Fruit fly (Drosophila melanogaster) whole organism, embryonic: ENCODE data around the gene CG6041.

ENCODE experiments used
- Abd-B ChIP-seq: fragments of 200-800 bp; sonication (Bioruptor generic); optimal IDR thresholded peaks from 2 replicates; lab custom pipeline; 2018; ENCODE audit warnings: missing biosample characterization, mild to moderate bottlenecking, missing genetic modification characterization, moderate library complexity
- Awh ChIP-seq: fragments of 200-800 bp; sonication (Bioruptor generic); IDR thresholded peaks from 2 replicates; pipeline ENCODE4, ENCODE4 v1.3.6; 2022; ENCODE audit warnings: missing biosample characterization, missing genetic modification characterization
- CG10321 ChIP-seq: fragments of 200-800 bp; sonication (Bioruptor generic); IDR thresholded peaks from 2 replicates; pipeline ENCODE4 v1.3.6; 2022; ENCODE audit warnings: missing biosample characterization, missing genetic modification characterization
- CG10979 ChIP-seq: fragments of 200-800 bp; sonication (Bioruptor generic); optimal IDR thresholded peaks from 2 replicates; lab custom pipeline; 2018; ENCODE audit warnings: missing biosample characterization, mild to moderate bottlenecking, missing genetic modification characterization, moderate library complexity
- CG11093 ChIP-seq: fragments of 200-800 bp; sonication (Bioruptor generic); IDR thresholded peaks from 3 replicates; pipeline ENCODE4 v1.3.6; 2022; ENCODE audit warnings: missing biosample characterization, missing genetic modification characterization
- CG11398 ChIP-seq: fragments of 200-800 bp; sonication (Bioruptor generic); optimal IDR thresholded peaks from 2 replicates; lab custom pipeline; 2016; ENCODE audit warnings: missing biosample characterization, missing genetic modification characterization
- CG11560 ChIP-seq: fragments of 200-800 bp; sonication (Bioruptor generic); IDR thresholded peaks from 3 replicates; pipeline ENCODE4 v1.3.6; 2022; ENCODE audit warnings: missing biosample characterization, missing genetic modification characterization
- CG1233 ChIP-seq: fragments of 200-800 bp; sonication (Bioruptor generic); optimal IDR thresholded peaks from 4 replicates; lab custom pipeline; 2018; ENCODE audit warnings: missing biosample characterization, mild to moderate bottlenecking, missing genetic modification characterization
- CG15011 ChIP-seq: fragments of 200-800 bp; sonication (Bioruptor generic); optimal IDR thresholded peaks from 3 replicates; lab custom pipeline; 2018; ENCODE audit warnings: missing biosample characterization, mild to moderate bottlenecking, missing genetic modification characterization
- CG2875 ChIP-seq: fragments of 200-800 bp; sonication (Bioruptor generic); optimal IDR thresholded peaks from 2 replicates; lab custom pipeline; 2017; ENCODE audit warnings: missing biosample characterization, mild to moderate bottlenecking, missing genetic modification characterization, missing genetic modification reagents
- CG31441 ChIP-seq: fragments of 200-800 bp; sonication (Bioruptor generic); IDR thresholded peaks from 2 replicates; pipeline ENCODE4 v1.3.6; 2022; ENCODE audit warnings: missing biosample characterization, missing genetic modification characterization
- CG43689 ChIP-seq: fragments of 200-800 bp; sonication (Bioruptor generic); IDR thresholded peaks from 2 replicates; pipeline ENCODE4 v1.3.6; 2022; ENCODE audit warnings: missing biosample characterization, missing genetic modification characterization
- CG6175 ChIP-seq: fragments of 200-800 bp; sonication (Bioruptor generic); IDR thresholded peaks from 3 replicates; pipeline ENCODE4 v1.3.6; 2022; ENCODE audit warnings: missing biosample characterization, missing genetic modification characterization
- CG6683 ChIP-seq: fragments of 200-800 bp; sonication (Bioruptor generic); optimal IDR thresholded peaks from 2 replicates; lab custom pipeline; 2017; ENCODE audit warnings: missing biosample characterization, mild to moderate bottlenecking, missing genetic modification characterization, missing genetic modification reagents
- CG7963 ChIP-seq: fragments of 200-800 bp; sonication (Bioruptor generic); IDR thresholded peaks from 3 replicates; pipeline ENCODE4 v1.3.6; 2022; ENCODE audit warnings: missing biosample characterization, missing genetic modification characterization; ENCODE audit not compliant: partially characterized antibody
- CG8290 ChIP-seq, 3 experiments: fragments of 200-800 bp; sonication (Bioruptor generic); optimal IDR thresholded peaks; 2 replicates each; lab custom pipeline; 2016 to 2019; ENCODE audit warnings: missing biosample characterization in 3 of 3, missing genetic modification characterization in 3 of 3, mild to moderate bottlenecking in 2 of 3, moderate library complexity in 1 of 3
- CHES-1-like ChIP-seq: fragments of 200-800 bp; sonication (Bioruptor generic); optimal IDR thresholded peaks from 2 replicates; lab custom pipeline; 2016; ENCODE audit warnings: missing biosample characterization, missing genetic modification characterization
- Gug ChIP-seq: fragments of 200-800 bp; sonication (Bioruptor generic); IDR thresholded peaks from 4 replicates; pipeline ENCODE4 v1.3.6; 2022; ENCODE audit warnings: missing biosample characterization, missing genetic modification characterization
- Hsf ChIP-seq: fragments of 200-800 bp; sonication (Bioruptor generic); optimal IDR thresholded peaks from 3 replicates; lab custom pipeline; 2016; ENCODE audit warnings: missing biosample characterization, missing genetic modification characterization
- Max ChIP-seq: fragments of 200-800 bp; sonication (Bioruptor generic); optimal IDR thresholded peaks from 2 replicates; lab custom pipeline; 2016; ENCODE audit warnings: missing biosample characterization, mild to moderate bottlenecking, missing genetic modification characterization
- Rfx ChIP-seq: fragments of 200-800 bp; sonication (Bioruptor generic); IDR thresholded peaks from 2 replicates; pipeline ENCODE4 v1.3.6; 2022; ENCODE audit warnings: missing biosample characterization, missing genetic modification characterization
- Taf1 ChIP-seq: fragments of 200-800 bp; sonication (Bioruptor generic); IDR thresholded peaks from 2 replicates; pipeline ENCODE4 v1.3.6; 2022; ENCODE audit warnings: missing biosample characterization, missing genetic modification characterization
- Usf ChIP-seq: fragments of 200-800 bp; sonication (Bioruptor generic); optimal IDR thresholded peaks from 2 replicates; lab custom pipeline; 2017; ENCODE audit warnings: missing genotype, missing biosample characterization, missing genetic modification characterization
- Vsx1 ChIP-seq: fragments of 200-800 bp; sonication (Bioruptor generic); optimal IDR thresholded peaks from 2 replicates; lab custom pipeline; 2017; ENCODE audit warnings: missing biosample characterization, mild to moderate bottlenecking, missing genetic modification characterization, missing genetic modification reagents
- YL-1 ChIP-seq: fragments of 200-800 bp; sonication (Bioruptor generic); optimal IDR thresholded peaks from 3 replicates; lab custom pipeline; 2017; ENCODE audit warnings: missing biosample characterization, mild to moderate bottlenecking, missing genetic modification characterization
- btn ChIP-seq: fragments of 200-800 bp; sonication (Bioruptor generic); optimal IDR thresholded peaks from 2 replicates; lab custom pipeline; 2016; ENCODE audit warnings: missing biosample characterization, missing genetic modification characterization
- cas ChIP-seq: fragments of 200-800 bp; sonication (Bioruptor generic); IDR thresholded peaks from 2 replicates; pipeline ENCODE4 v1.3.6; 2022; ENCODE audit warnings: missing biosample characterization, missing genetic modification characterization
- ewg ChIP-seq: fragments of 200-800 bp; sonication (Bioruptor generic); optimal IDR thresholded peaks from 3 replicates; lab custom pipeline; 2017; ENCODE audit warnings: mild to moderate bottlenecking, missing biosample characterization, missing genetic modification reagents, missing genetic modification characterization
- gcm ChIP-seq: fragments of 200-800 bp; sonication (Bioruptor generic); optimal IDR thresholded peaks from 2 replicates; lab custom pipeline; 2019; ENCODE audit warnings: missing biosample characterization, mild to moderate bottlenecking, missing genetic modification characterization, moderate library complexity
- grn ChIP-seq: fragments of 200-800 bp; sonication (Bioruptor generic); optimal IDR thresholded peaks from 3 replicates; lab custom pipeline; 2017; ENCODE audit warnings: missing biosample characterization, missing genetic modification characterization
- gt ChIP-seq: fragments of 200-800 bp; sonication (Bioruptor generic); IDR thresholded peaks from 2 replicates; pipeline ENCODE4 v1.3.6; 2022; ENCODE audit warnings: missing biosample characterization, missing genetic modification characterization
- hth ChIP-seq: fragments of >200 bp; optimal IDR thresholded peaks from 2 replicates; lab custom pipeline; 2017; ENCODE audit warnings: inconsistent platforms
- lola ChIP-seq, 3 experiments: fragments of >200 bp in 2 of 3; fragments of 200-800 bp in 1 of 3; sonication (Bioruptor generic) in 1 of 3; optimal IDR thresholded peaks; 2 replicates each; lab custom pipeline; 2017 to 2019; ENCODE audit warnings: missing biosample characterization in 3 of 3, missing genetic modification characterization in 3 of 3, mild to moderate bottlenecking in 1 of 3, moderate library complexity in 1 of 3
- nerfin-2 ChIP-seq: fragments of 200-800 bp; sonication (Bioruptor generic); IDR thresholded peaks from 2 replicates; pipeline ENCODE4 v1.3.6; 2022; ENCODE audit warnings: missing biosample characterization, missing genetic modification characterization; ENCODE audit not compliant: partially characterized antibody
- nom ChIP-seq: fragments of 200-800 bp; sonication (Bioruptor generic); optimal IDR thresholded peaks from 2 replicates; lab custom pipeline; 2017; ENCODE audit warnings: missing biosample characterization, missing genetic modification characterization, mild to moderate bottlenecking, moderate library complexity, missing genetic modification reagents
- pan ChIP-seq, 4 experiments: fragments of >200 bp in 3 of 4; fragments of 200-800 bp in 1 of 4; sonication (Bioruptor generic) in 1 of 4; optimal IDR thresholded peaks in 3 of 4; IDR thresholded peaks in 1 of 4; 2 replicates each; pipeline versions ENCODE4 v1.3.6 to Lab custom; 2017 to 2022; ENCODE audit warnings: missing biosample characterization in 2 of 4, missing genetic modification characterization in 2 of 4, mixed read lengths in 1 of 4
- pfk ChIP-seq: fragments of 200-800 bp; sonication (Bioruptor generic); optimal IDR thresholded peaks from 2 replicates; lab custom pipeline; 2018; ENCODE audit warnings: missing biosample characterization, mild to moderate bottlenecking, missing genetic modification characterization, moderate library complexity
- pita ChIP-seq: fragments of 200-800 bp; sonication (Bioruptor generic); optimal IDR thresholded peaks from 2 replicates; lab custom pipeline; 2017; ENCODE audit warnings: missing biosample characterization, mild to moderate bottlenecking, missing genetic modification characterization
- ranshi ChIP-seq: fragments of 200-800 bp; sonication (Bioruptor generic); IDR thresholded peaks from 2 replicates; pipeline ENCODE4 v1.3.6; 2022; ENCODE audit warnings: missing biosample characterization, missing genetic modification characterization
- sc ChIP-seq, 3 experiments: fragments of >200 bp in 2 of 3; fragments of 200-800 bp in 1 of 3; sonication (Bioruptor generic) in 1 of 3; optimal IDR thresholded peaks; 2 replicates in 2 of 3; 3 replicates in 1 of 3; lab custom pipeline; 2017; ENCODE audit warnings: mild to moderate bottlenecking in 1 of 3, missing biosample characterization in 1 of 3, missing genetic modification characterization in 1 of 3, missing genetic modification reagents in 1 of 3
- sd ChIP-seq: fragments of 200-800 bp; sonication (Bioruptor generic); optimal IDR thresholded peaks from 3 replicates; lab custom pipeline; 2018; ENCODE audit warnings: missing biosample characterization, mild to moderate bottlenecking, missing genetic modification characterization, moderate library complexity
- sens-2 ChIP-seq: fragments of 200-800 bp; sonication (Bioruptor generic); IDR thresholded peaks from 2 replicates; pipeline ENCODE4 v1.3.6; 2022; ENCODE audit warnings: missing biosample characterization, missing genetic modification characterization
- sim ChIP-seq: fragments of 200-800 bp; sonication (Bioruptor generic); IDR thresholded peaks from 2 replicates; pipeline ENCODE4 v1.3.6; 2022; ENCODE audit warnings: missing biosample characterization, missing genetic modification characterization
- slbo ChIP-seq: fragments of 200-800 bp; sonication (Bioruptor generic); IDR thresholded peaks from 2 replicates; pipeline ENCODE4 v1.3.6; 2022; ENCODE audit warnings: missing biosample characterization, missing genetic modification characterization
- so ChIP-seq: fragments of 200-800 bp; sonication (Bioruptor generic); IDR thresholded peaks from 3 replicates; pipeline ENCODE4 v1.3.6; 2022; ENCODE audit warnings: missing biosample characterization, missing genetic modification characterization
- ssp ChIP-seq: fragments of 200-800 bp; sonication (Bioruptor generic); IDR thresholded peaks from 2 replicates; pipeline ENCODE4 v1.3.6; 2022; ENCODE audit warnings: missing biosample characterization, missing genetic modification characterization
- z ChIP-seq: fragments of 200-800 bp; sonication (Bioruptor generic); IDR thresholded peaks from 3 replicates; pipeline ENCODE4 v1.3.6; 2022; ENCODE audit warnings: missing biosample characterization, missing genetic modification characterization
- zen2 ChIP-seq: fragments of 200-800 bp; sonication (Bioruptor generic); IDR thresholded peaks from 3 replicates; pipeline ENCODE4 v1.3.6; 2022; ENCODE audit warnings: missing biosample characterization, missing genetic modification characterization; ENCODE audit not compliant: partially characterized antibody
- zf30C ChIP-seq: fragments of 200-800 bp; sonication (Bioruptor generic); optimal IDR thresholded peaks from 3 replicates; lab custom pipeline; 2018; ENCODE audit warnings: missing biosample characterization, mild to moderate bottlenecking, missing genetic modification characterization

Gene CG6041

DNA sequence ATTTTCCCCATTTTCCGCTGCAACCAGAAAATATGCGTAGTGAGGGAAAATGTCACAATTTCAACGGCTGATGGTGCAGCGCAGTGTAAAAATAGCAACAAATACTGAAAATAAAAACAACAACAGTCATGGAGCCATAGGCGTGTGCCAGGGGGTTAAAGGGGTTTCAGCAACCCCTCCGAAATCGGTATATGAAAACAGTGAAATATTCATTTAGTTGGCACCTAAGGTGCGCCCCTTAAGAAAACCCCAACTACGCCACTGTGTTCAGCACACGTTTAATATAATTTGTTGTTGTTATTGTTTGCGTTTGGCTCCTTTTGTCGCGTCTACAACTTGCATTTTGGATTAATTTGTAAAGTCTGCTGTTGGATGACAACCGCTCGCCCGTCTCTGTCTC, 24.1 kb downstream of the CG6041 start (continued):
- TF ChIP-seq gt (GFP tag; lab: Robert Waterston, UW) (0 out of 2 replicates have a peak, but pooled peaks have one; percentile 25), gcm (GFP tag; lab: Kevin White, UChicago) (no peak), lola (GFP tag; optimal IDR thresholded peaks at IDR 0.05; lab: Kevin White, UChicago) (peak in 1 of 3 experiments; percentile 10), grn (GFP tag; lab: Kevin White, UChicago) (no peak), cas (GFP tag; lab: Robert Waterston, UW) (no peak), slbo (GFP tag; lab: Robert Waterston, UW) (peak; percentile 50; the same call in 1 of the 2 replicates), ssp (GFP tag; lab: Robert Waterston, UW) (no peak), so (peak; percentile 47; the same call in 1 of the 3 replicates), YL-1 (GFP tag; lab: Kevin White, UChicago) (no peak), pfk (no peak), zen2 (no peak), Max (GFP tag; lab: Kevin White, UChicago) (no peak), CG11093 (GFP tag; lab: Robert Waterston, UW) (no peak), Taf1 (no peak), CG8290 (GFP tag; optimal IDR thresholded peaks at IDR 0.05; lab: Kevin White, UChicago) (no peak), CG8290 (tag; optimal IDR thresholded peaks at IDR 0.05; lab: Kevin White, UChicago) (peak in 1 of 2 experiments; percentile 20), Awh (GFP tag; lab: Robert Waterston, UW) (peak; percentile 40; the same call in 1 of the 2 replicates), Vsx1 (no peak), sd (no peak), Usf (GFP tag; lab: Kevin White, UChicago) (no peak), nom (GFP tag; lab: Kevin White, UChicago) (peak; percentile 36), CHES-1-like (GFP tag; lab: Kevin White, UChicago) (no peak), zf30C (no peak), CG11560 (no peak), CG15011 (GFP tag; lab: Kevin White, UChicago) (no peak), ranshi (GFP tag; lab: Robert Waterston, UW) (peak; percentile 32; the same call in 1 of the 2 replicates), sc (optimal IDR thresholded peaks at IDR 0.05; lab: Kevin White, UChicago) (no peak), sc (GFP tag; optimal IDR thresholded peaks at IDR 0.05; lab: Kevin White, UChicago) (no peak), CG43689 (GFP tag; lab: Robert Waterston, UW) (no peak), CG10321 (no peak), CG2875 (peak; percentile 20), CG6683 (GFP tag; lab: Kevin White, UChicago) (no peak), CG1233 (no peak), nerfin-2 (GFP tag; lab: Robert Waterston, UW) (no peak), sim (GFP tag; lab: Robert Waterston, UW) (0 out of 2 replicates have a peak, but pooled peaks have one; percentile 24), Rfx (GFP tag; lab: Robert Waterston, UW) (peak; percentile 53; the same call in 1 of the 2 replicates), ewg (no peak), CG7963 (GFP tag; lab: Robert Waterston, UW) (no peak), pita (GFP tag; lab: Kevin White, UChicago) (no peak), Hsf (peak; percentile 48), sens-2 (GFP tag; lab: Robert Waterston, UW) (peak; percentile 54), z (no peak), CG6175 (no peak), hth (lab: Kevin White, UChicago) (no peak), Abd-B (GFP tag; lab: Kevin White, UChicago) (no peak), CG11398 (GFP tag; lab: Kevin White, UChicago) (no peak), CG31441 (GFP tag; lab: Robert Waterston, UW) (peak; percentile 47), btn (GFP tag; lab: Kevin White, UChicago) (no peak), pan (optimal IDR thresholded peaks at IDR 0.05; lab: Kevin White, UChicago) (no peak), pan (GFP tag; optimal IDR thresholded peaks at IDR 0.05 in 1 of 2, IDR thresholded peaks at IDR 0.05 in 1 of 2) (no peak), Gug (GFP tag; lab: Robert Waterston, UW) (peak; percentile 55; the same call in 2 of the 4 replicates), CG10979 (tag; lab: Kevin White, UChicago) (peak; percentile 46)
